Worm (Caenorhabditis elegans) whole organism, late embryonic: ENCODE measurements around the gene str-44.

ENCODE experiments used
- dve-1 ChIP-seq: sonication (generic microtip); optimal IDR thresholded peaks from 2 replicates; lab custom pipeline; 2017; ENCODE audit warnings: antibody characterized with exemption, mild to moderate bottlenecking, missing genetic modification characterization, missing compliant biosample characterization
- syd-9 ChIP-seq: sonication (generic microtip); optimal IDR thresholded peaks from 2 replicates; lab custom pipeline; 2016; ENCODE audit warnings: mild to moderate bottlenecking, missing genetic modification characterization, moderate library complexity, missing compliant biosample characterization

DNA sequence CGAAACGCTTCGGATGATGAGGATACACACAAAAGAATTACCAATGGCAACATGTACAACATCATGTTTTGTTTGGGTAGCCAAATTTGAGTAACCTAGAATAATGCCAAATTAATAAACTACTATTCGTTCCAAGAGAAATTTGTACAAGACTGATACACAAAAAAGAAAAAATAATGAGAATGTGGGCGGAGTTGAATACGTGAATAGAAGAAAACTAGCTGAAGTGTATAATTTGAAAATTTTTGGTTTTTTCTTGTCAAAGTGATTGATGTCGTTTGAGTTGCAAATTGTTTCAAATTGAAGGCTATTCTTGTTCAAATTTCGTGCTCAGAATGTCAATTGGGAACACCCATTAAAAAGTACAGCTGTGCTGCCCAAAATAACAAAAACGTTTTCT, 14.8 kb downstream of the str-44 start, which contains the start of gene R13A1.5:
- TF ChIP-seq dve-1 (tag; lab: Kevin White, UChicago), result no peak
- no peak for TF ChIP-seq syd-9 (tag; lab: Kevin White, UChicago)
